Fruit fly (Drosophila melanogaster) Kc167 (cell line): ENCODE measurements around the gene comt.

Experiments
- Myc ChIP-seq: fragments of >200 bp; optimal IDR thresholded peaks from 2 replicates; lab custom pipeline; 2017; ENCODE audit warnings: missing external identifiers
- Sin3A ChIP-seq: fragments of >200 bp; optimal IDR thresholded peaks from 2 replicates; lab custom pipeline; 2018; ENCODE audit warnings: missing external identifiers
- h ChIP-seq: fragments of >200 bp; optimal IDR thresholded peaks from 3 replicates; lab custom pipeline; 2018; ENCODE audit warnings: missing external identifiers
- insv ChIP-seq: fragments of >200 bp; optimal IDR thresholded peaks from 3 replicates; lab custom pipeline; 2018; ENCODE audit warnings: missing external identifiers
- psq ChIP-seq: fragments of >200 bp; optimal IDR thresholded peaks from 2 replicates; lab custom pipeline; 2017; ENCODE audit warnings: missing external identifiers
- ttk ChIP-seq: sonication (Bioruptor generic); optimal IDR thresholded peaks from 2 replicates; lab custom pipeline; 2017; ENCODE audit warnings: missing external identifiers

The comt gene

DNA sequence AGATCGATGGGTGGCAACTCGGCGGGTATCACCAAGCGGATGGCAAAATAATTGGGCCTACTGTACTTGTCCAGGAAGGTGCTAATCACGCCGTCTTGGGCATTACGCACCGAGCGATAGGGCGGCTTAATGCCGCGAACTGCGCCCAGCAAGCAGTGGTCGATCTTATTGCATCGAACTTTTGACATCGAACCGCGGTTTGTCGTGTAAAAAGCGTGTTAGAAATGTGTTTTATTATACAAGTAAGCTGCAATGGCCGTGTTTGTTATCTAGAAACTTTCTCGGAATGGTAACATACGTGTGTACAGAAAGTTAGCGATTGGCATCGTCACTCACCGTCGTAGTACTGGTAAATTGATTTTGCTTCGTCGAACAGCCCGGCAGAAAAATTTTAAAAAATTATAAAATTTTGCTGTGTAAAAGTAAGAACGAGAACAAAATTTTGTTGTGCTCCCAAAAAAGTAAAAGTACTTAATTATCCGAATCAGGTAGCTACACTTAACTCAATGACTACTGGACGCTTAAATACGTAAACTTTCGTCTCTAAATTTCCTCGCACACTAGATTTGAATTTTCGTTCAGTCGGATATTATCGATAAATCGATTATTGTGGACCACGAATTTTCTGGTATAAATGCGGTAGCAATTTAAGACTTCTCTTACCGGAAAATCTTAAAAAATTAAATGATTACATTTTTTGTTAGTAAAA, 619 bp upstream of the comt start, which contains the start of the genes mew and CG15742:
TSS of gene mew (minus strand) at position 443 of the 709 bp plus-strand sequence.
TSS of gene CG15742 (minus strand) at position 448 of the 709 bp plus-strand sequence.
- TF ChIP-seq insv (lab: Kevin White, UChicago) (no peak), h (lab: Kevin White, UChicago) (no peak), ttk (lab: Kevin White, UChicago) (no peak), Myc (no peak), psq (lab: Kevin White, UChicago) (no peak), Sin3A (lab: Kevin White, UChicago) (no peak)

DNA sequence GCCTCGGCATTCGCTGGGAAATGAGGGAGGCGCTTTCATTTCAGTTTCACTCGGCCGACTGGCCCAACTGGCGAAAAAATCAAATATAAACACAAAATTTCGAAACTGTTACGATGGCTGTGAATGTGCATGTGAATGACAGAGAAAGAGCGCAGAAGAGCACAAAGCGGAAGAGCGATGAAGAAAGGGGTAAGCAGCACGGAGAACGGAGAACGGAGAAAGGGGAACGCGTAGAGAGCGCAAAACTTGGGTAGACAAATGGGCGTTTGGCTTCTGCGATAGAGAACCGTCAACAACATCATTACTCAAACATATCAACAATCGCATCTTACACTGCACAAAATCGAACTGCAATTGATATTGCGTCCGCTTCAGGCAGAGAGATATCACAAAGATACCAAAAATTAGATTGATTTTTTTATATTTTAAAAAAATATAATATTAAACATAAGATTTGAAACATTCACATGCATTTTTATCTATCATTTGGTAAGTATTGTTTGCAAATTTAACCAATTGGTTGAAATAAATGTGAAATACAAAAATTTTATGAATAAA, 13.9 kb downstream of the comt start:
- TF ChIP-seq Myc (no peak), ttk (lab: Kevin White, UChicago) (no peak), insv (lab: Kevin White, UChicago) (no peak), psq (lab: Kevin White, UChicago) (no peak), Sin3A (lab: Kevin White, UChicago) (no peak), h (lab: Kevin White, UChicago) (no peak)

DNA sequence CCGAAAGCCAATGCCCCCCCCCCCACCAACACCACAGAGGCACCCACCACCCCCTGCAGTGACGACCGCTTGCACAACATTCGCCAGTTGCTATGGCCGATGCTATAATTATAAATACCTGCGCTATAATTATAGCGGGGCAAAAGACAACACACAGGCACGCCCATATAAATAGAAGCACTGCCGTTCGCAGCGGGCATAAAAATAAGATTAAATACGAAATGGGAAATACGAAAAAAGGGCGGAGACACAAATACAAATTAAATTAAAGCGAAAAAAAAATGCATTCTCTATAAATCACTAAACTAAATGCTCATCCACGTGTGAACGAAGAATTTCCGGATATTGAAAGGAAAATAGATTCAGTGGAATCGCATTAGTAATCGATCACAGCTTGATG, 14.6 kb downstream of the comt start:
- TF ChIP-seq Sin3A (lab: Kevin White, UChicago) (no peak), h (lab: Kevin White, UChicago) (no peak), insv (lab: Kevin White, UChicago) (no peak), Myc (no peak), ttk (lab: Kevin White, UChicago) (no peak), psq (lab: Kevin White, UChicago) (no peak)

- TF ChIP-seq h (lab: Kevin White, UChicago) = no peak
- TF ChIP-seq Myc = no peak
- no peak for TF ChIP-seq Sin3A (lab: Kevin White, UChicago)
- no peak for TF ChIP-seq insv (lab: Kevin White, UChicago)
- TF ChIP-seq psq (lab: Kevin White, UChicago) = no peak
- TF ChIP-seq ttk (lab: Kevin White, UChicago) = no peak
Measured at dm6 chrX:13274429-13275095, 15.7 kb downstream of the comt start.

dm6 chrX:13275139-13275538, 16.3 kb downstream of the comt start:
- no peak for TF ChIP-seq insv (lab: Kevin White, UChicago)

DNA sequence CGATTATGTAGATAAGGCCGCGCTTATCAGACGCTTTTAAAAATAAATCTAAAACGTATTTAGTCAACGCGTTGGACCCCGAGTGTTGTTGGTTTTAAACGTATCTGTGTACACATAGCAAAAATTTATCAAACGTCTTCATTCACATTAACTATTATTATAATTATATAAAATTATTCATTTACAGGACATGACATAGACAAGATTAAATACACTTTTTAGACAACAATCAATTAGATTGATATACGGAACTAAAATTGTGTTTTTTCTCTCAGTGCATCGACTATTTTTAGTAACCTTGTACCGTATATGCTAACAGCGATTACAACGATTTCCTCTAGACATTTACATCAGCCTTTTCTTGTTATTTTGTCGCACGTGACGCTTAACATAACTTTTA, 17.9 kb downstream of the comt start:
- TF ChIP-seq Sin3A (lab: Kevin White, UChicago) (no peak), insv (lab: Kevin White, UChicago) (no peak), h (lab: Kevin White, UChicago) (no peak), Myc (no peak), psq (lab: Kevin White, UChicago) (no peak), ttk (lab: Kevin White, UChicago) (no peak)

- TF ChIP-seq Myc = no peak
- TF ChIP-seq ttk (lab: Kevin White, UChicago) = no peak
- no peak for TF ChIP-seq insv (lab: Kevin White, UChicago)
- no peak for TF ChIP-seq psq (lab: Kevin White, UChicago)
- no peak for TF ChIP-seq Sin3A (lab: Kevin White, UChicago)
- TF ChIP-seq h (lab: Kevin White, UChicago) = no peak
Measured at dm6 chrX:13277148-13277547, 18.3 kb downstream of the comt start.

DNA sequence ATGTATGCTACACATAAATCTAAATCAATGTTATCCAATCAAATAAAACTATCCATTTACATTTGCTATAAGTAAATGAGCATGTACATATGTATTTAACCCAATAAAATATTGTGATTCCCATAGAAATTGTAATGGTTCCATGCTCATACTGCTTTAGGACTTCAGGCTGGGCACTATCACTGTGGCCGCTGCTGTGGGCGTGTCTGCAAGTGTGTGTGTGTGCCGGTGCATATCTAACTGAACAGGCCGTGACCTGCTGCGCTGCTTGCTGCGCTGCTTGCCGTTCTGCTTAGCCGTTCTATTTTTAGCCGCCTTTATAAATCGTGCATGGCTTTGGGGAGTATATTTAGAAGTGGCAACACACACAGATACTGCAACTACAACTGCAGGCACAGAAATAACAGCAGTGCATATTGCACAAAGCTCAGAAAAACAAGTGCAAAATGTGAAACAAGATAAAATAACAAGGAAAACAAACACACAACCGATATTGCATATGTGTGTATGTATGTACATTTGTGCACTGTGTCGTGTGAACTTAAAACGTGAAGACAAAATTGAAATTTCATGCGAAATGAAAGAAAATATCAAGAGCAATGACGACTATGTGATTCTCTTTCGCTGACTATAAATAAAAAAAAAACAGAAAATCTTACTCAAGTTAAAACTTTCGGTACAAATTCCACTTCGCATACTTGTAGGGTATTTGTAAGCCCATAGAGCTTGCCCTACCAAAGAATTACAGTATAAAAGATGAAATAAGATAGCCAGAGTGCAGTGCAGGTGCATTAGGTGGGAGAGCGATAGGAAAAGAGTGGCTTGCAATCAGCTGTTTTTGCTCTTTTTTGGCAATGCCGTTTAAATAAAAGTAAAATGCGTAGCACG, 19.0 kb downstream of the comt start:
- no peak for TF ChIP-seq h (lab: Kevin White, UChicago)
- TF ChIP-seq Sin3A (lab: Kevin White, UChicago) = no peak
- no peak for TF ChIP-seq psq (lab: Kevin White, UChicago)
- no peak for TF ChIP-seq ttk (lab: Kevin White, UChicago)
- TF ChIP-seq insv (lab: Kevin White, UChicago) = no peak
- no peak for TF ChIP-seq Myc

- TF ChIP-seq psq (lab: Kevin White, UChicago) (no peak), Myc (no peak), Sin3A (lab: Kevin White, UChicago) (no peak), h (lab: Kevin White, UChicago) (no peak), insv (lab: Kevin White, UChicago) (no peak), ttk (lab: Kevin White, UChicago) (no peak)
Measured at dm6 chrX:13278468-13278982, 19.7 kb downstream of the comt start.

DNA sequence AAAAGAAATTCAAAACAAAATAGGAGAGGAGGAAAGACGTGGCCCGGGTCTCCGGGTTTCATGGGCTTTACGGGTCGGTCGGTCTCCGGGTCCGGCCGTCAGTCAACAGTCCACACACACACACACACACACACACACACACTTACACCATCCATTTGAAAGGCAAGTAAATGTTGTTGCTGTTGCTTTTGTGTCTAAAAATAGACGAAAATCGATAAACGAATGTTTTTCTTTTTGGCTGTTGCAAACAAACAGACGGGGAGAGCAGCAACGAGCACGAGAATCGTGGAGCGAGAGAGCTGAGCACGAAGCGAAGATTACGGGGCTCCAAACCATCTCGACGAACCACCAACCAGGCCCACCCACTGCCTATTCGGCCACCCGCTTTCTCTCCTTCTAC, 21.4 kb downstream of the comt start:
- no peak for TF ChIP-seq psq (lab: Kevin White, UChicago)
- no peak for TF ChIP-seq insv (lab: Kevin White, UChicago)
- TF ChIP-seq Sin3A (lab: Kevin White, UChicago) = no peak
- no peak for TF ChIP-seq h (lab: Kevin White, UChicago)
- TF ChIP-seq ttk (lab: Kevin White, UChicago) = no peak
- no peak for TF ChIP-seq Myc

dm6 chrX:13280738-13281137, 21.9 kb downstream of the comt start:
- TF ChIP-seq Myc (no peak), h (lab: Kevin White, UChicago) (no peak), ttk (lab: Kevin White, UChicago) (no peak), psq (lab: Kevin White, UChicago) (no peak), insv (lab: Kevin White, UChicago) (no peak), Sin3A (lab: Kevin White, UChicago) (no peak)
